Worm (Caenorhabditis elegans) whole organism, L1 larva: Measurements from ENCODE around the gene ttll-4.

Experiments
- dpl-1 ChIP-seq, 3 experiments: fragments of 150-350 bp in 2 of 3; sonication (generic microtip) in 1 of 3; optimal IDR thresholded peaks; 2 replicates each; lab custom pipeline; 2014 to 2017; ENCODE audit warnings: missing biosample characterization in 3 of 3, missing genetic modification characterization in 3 of 3, missing genetic modification reagents in 3 of 3
- dsc-1 ChIP-seq: sonication (generic microtip); optimal IDR thresholded peaks from 2 replicates; lab custom pipeline; 2016; ENCODE audit warnings: mild to moderate bottlenecking, missing genetic modification characterization, missing compliant biosample characterization
- egl-13 ChIP-seq: sonication (generic microtip); optimal IDR thresholded peaks from 2 replicates; lab custom pipeline; 2016; ENCODE audit warnings: missing genotype, missing genetic modification reagents, missing genetic modification characterization, missing compliant biosample characterization
- fos-1 ChIP-seq: fragments of 150-350 bp; optimal IDR thresholded peaks from 2 replicates; lab custom pipeline; 2014; ENCODE audit warnings: missing biosample characterization, missing genetic modification characterization
- jun-1 ChIP-seq: fragments of 150-350 bp; optimal IDR thresholded peaks from 2 replicates; lab custom pipeline; 2014; ENCODE audit warnings: missing biosample characterization, missing genetic modification reagents, missing genetic modification characterization
- mep-1 ChIP-seq: fragments of 150-350 bp; optimal IDR thresholded peaks from 2 replicates; lab custom pipeline; 2014; ENCODE audit warnings: missing biosample characterization, missing genetic modification characterization
- nhr-11 ChIP-seq: fragments of 150-350 bp; optimal IDR thresholded peaks from 2 replicates; lab custom pipeline; 2014; ENCODE audit warnings: missing biosample characterization, missing genetic modification characterization
- nhr-28 ChIP-seq: fragments of 150-350 bp; optimal IDR thresholded peaks from 2 replicates; lab custom pipeline; 2014; ENCODE audit warnings: missing biosample characterization, missing genetic modification characterization
- snpc-4 ChIP-seq: fragments of 150-350 bp; optimal IDR thresholded peaks from 2 replicates; lab custom pipeline; 2014; ENCODE audit warnings: missing biosample characterization, missing genetic modification characterization
- unc-62 ChIP-seq: fragments of 150-350 bp; optimal IDR thresholded peaks from 2 replicates; lab custom pipeline; 2014; ENCODE audit warnings: missing biosample characterization, missing genetic modification reagents, missing genetic modification characterization
- ztf-11 ChIP-seq, 2 experiments: sonication (generic microtip); optimal IDR thresholded peaks; 2 replicates each; lab custom pipeline; 2016 to 2017; ENCODE audit warnings: missing genetic modification characterization in 2 of 2, missing biosample characterization in 1 of 2, missing compliant biosample characterization in 1 of 2
- ztf-4 ChIP-seq: fragments of 150-350 bp; optimal IDR thresholded peaks from 2 replicates; lab custom pipeline; 2014; ENCODE audit warnings: missing biosample characterization, missing genetic modification characterization

DNA sequence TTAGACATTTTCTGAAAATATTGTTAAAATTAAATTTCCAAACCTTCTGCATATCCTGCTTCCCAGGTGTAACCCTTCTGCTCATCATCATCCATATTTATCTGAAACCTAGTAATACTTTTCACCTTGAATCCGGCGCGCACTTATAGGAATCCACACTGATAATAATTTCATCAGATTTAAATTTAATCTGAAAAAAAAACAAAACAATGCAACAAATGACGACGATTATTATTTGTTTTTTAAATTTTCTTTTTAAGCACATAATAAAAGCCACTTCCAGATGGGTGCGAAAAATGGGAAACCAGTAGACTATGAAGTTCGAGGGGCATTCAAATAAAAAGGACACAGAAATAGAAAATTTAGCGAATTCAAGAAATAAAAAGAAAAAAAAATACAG lies 33.3 kb upstream of the ttll-4 start, which contains the start of gene gtf-2H2C:
- TF ChIP-seq jun-1 (tag; lab: Kevin White, UChicago) (no peak), ztf-4 (tag; lab: Kevin White, UChicago) (no peak), mep-1 (tag; lab: Kevin White, UChicago) (no peak), unc-62 (GFP tag; lab: Kevin White, UChicago) (no peak), nhr-11 (tag; lab: Kevin White, UChicago) (no peak), egl-13 (tag; lab: Kevin White, UChicago) (no peak), dsc-1 (tag; lab: Kevin White, UChicago) (no peak), dpl-1 (GFP tag; optimal IDR thresholded peaks at IDR 0.05; lab: Kevin White, UChicago) (no peak), fos-1 (no peak), ztf-11 (tag; optimal IDR thresholded peaks at IDR 0.05; lab: Kevin White, UChicago) (no peak), snpc-4 (tag; lab: Kevin White, UChicago) (no peak), nhr-28 (tag; lab: Kevin White, UChicago) (no peak)
